Fruit fly (Drosophila melanogaster): Measurements from ENCODE around the gene clumsy.
A peak's percentile ranks its signal among the peaks of the same experiment; 100 is the strongest.

The clumsy gene

DNA sequence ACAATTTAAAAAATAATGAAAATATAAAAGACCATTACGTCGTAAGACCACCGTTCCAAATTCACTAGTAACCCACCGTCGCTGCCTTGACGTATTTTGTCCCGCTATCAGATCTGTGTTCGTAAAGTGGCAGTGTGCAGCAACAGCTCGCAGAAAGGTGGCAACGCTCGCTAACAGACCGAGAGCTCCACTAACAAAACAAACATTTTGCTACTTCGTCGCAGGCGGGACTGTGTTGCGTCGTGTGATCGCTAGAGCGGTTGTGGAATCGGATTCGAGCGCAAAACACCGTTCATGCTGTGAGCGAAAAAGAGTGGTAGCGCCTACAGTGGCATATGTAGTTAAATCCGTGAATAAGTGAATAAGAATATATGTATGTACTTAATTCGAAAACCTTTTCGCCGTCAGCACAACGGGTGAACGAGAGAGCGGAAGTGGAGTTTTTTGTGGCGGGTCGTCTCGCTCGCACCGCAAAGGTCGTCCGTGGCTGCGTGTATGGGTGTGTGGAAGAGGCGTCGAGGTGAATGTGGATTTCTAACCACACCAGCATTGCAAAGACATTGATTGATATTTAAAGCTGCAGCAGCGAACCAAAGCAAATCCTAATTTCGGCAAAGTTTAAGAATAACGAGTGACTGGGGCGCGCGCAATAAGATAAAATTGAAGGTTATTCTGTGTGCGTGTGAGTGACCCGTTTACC is 30.9 kb downstream of the clumsy start, which contains the start of gene Hr39:
Gene Hr39, plus strand, starts transcription at position 203 of the 700 bp plus-strand sequence.
- no peak for TF ChIP-seq CG17801 (GFP tag; optimal IDR thresholded peaks at IDR 0.05; ENCODE audit: partially characterized antibody)

DNA sequence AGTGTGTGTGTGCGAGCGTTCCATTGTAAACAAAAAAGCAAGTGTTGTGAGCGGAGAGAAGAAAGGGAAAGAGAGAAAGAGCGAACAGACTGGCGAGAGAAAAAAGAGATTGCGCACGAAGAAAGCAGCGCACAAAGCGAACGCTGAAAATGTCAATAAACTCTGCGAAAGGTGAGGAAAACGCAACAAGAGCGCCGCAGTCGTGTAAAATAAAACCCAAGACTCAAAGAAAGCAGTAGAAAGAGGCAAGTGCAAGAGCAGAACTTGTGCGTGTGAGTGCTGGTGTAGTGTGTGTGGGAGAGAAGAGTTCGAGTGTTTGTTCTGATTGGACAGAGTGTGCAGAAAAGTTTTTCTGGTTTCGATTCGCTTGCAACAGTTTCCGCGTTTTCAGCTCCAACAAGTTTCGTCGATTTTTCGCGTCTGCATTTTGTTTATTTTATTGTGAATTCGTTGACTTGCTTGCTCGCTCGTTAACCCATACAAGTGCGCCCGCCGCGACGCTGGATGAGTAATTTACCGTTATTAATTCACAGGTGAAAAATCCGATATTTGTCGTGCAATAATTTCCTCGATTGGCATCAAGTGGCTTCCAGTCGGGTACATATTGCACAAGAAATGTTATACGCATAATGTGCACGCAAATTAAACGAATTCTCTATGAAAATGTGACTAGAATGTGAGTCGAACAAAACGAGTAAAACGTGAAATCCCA is 31.6 kb downstream of the clumsy start:
- peak; percentile 5 for TF ChIP-seq CG17801 (GFP tag; optimal IDR thresholded peaks at IDR 0.05; ENCODE audit: partially characterized antibody)

DNA sequence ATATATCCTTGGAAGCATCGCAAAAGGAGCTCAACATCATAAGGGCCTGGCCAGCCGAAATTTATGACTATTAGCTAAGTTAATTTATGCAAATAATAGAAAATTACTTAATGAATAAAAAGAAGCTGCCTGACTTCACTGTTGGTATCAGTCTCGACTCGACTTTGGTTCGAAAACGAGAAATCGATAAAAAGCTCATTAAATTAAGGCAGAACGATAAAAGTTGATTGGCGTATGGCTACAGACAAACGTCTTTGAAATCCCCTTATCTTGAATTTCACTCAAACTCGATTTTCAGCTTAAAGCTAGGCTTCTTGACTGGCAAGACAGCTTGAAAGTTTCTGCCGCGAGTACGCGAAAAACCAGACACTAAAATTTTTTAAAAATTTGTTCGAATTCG is 36.1 kb downstream of the clumsy start:
- TF ChIP-seq CG17801 (GFP tag; optimal IDR thresholded peaks at IDR 0.05; ENCODE audit: partially characterized antibody), result no peak

- TF ChIP-seq CG17801 (GFP tag; optimal IDR thresholded peaks at IDR 0.05; ENCODE audit: partially characterized antibody), result no peak
Observed at dm6 chr2L:21243964-21244466, 37.7 kb downstream of the clumsy start.

- TF ChIP-seq CG17801 (GFP tag; optimal IDR thresholded peaks at IDR 0.05; ENCODE audit: partially characterized antibody), result no peak
Observed at dm6 chr2L:21245093-21245736, 38.9 kb downstream of the clumsy start.

dm6 chr2L:21246687-21247086 is 40.4 kb downstream of the clumsy start:
- TF ChIP-seq CG17801 (GFP tag; optimal IDR thresholded peaks at IDR 0.05; ENCODE audit: partially characterized antibody), result no peak

- no peak for TF ChIP-seq CG17801 (GFP tag; optimal IDR thresholded peaks at IDR 0.05; ENCODE audit: partially characterized antibody)
Observed at dm6 chr2L:21247967-21248366, 41.7 kb downstream of the clumsy start.

dm6 chr2L:21248877-21249276 is 42.6 kb downstream of the clumsy start:
- TF ChIP-seq CG17801 (GFP tag; optimal IDR thresholded peaks at IDR 0.05; ENCODE audit: partially characterized antibody), result no peak

DNA sequence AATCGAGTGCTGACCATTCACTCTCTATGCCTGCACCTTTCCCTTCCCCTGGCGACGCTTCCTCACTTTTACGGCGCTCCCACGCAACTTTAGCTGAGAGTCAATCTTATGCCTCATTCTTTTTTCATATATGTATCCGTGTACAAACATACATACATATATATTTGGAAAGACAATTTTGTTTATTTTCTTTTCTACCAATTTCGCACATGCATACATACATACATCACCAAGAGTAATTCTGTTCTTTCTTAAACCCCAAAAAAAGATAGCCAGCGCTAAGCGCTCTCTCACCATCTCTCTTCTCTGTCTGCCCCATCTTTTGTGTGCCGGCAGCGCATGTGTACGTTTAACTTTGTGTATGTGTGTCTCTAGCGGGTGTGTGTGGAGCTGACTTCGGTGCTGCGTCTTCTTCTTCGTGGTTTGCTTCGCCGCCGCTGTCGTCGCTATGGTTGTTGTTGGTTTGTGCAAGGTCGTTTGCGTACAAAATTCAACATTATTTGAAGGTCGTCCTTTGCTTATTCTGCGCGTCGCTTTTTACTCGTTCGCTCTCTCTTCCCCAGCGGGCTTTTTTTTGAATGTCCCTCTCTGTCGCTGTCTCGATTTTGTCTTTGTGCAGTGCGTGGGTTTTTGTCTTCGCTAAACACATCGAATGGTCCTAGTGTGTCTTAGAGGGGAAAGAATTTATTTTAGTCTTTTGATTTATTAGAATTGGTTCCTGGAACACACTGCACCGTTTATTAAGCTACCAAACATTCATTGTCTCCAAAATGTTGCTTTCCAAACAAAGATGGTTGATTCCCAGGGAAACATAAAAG is 44.4 kb downstream of the clumsy start:
- TF ChIP-seq CG17801 (GFP tag; optimal IDR thresholded peaks at IDR 0.05; ENCODE audit: partially characterized antibody), result peak; percentile 32

- no peak for TF ChIP-seq CG17801 (GFP tag; optimal IDR thresholded peaks at IDR 0.05; ENCODE audit: partially characterized antibody)
Observed at dm6 chr2L:21251750-21252149, 45.5 kb downstream of the clumsy start.

DNA sequence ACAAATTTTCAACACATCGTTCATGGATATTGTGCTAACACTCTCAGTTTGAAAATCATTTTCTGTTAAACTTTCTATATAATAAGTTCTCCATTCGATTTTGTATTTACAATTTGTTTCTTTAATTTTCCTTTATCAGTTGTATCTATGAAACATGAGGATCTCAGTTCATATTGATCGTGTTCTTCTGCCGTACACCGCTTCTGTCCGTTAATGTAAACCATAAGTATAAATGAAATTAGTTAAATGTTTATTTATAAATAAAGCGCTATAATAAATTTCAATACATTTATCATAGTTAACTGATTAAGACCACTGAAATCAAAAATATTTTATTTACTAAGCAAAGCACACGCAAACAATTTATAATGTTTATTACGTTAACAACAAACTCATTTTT is 52.7 kb downstream of the clumsy start:
- TF ChIP-seq CG17801 (GFP tag; optimal IDR thresholded peaks at IDR 0.05; ENCODE audit: partially characterized antibody), result no peak

DNA sequence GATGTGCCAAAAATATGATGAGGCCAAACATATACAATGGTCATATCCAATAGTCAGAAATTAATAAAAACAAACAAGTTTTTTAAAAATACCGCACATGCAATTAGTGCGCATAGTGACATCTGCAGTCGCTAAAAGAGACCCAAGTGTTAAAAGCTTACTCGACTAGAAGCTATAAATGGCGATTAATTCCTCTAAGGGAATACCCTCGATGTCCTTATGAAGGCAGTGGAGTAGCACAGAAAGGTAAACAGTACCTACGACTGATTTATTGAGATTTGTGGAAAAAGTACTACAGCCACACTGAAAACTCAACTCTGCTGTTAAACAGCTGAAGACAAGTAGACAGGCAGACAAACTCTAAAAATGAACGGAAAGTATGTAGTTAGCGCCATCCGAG is 54.6 kb downstream of the clumsy start:
- TF ChIP-seq CG17801 (GFP tag; optimal IDR thresholded peaks at IDR 0.05; ENCODE audit: partially characterized antibody), result no peak

All from ovary, adult (tissue).